Worm (Caenorhabditis elegans): ENCODE results near the gene col-87.

DNA sequence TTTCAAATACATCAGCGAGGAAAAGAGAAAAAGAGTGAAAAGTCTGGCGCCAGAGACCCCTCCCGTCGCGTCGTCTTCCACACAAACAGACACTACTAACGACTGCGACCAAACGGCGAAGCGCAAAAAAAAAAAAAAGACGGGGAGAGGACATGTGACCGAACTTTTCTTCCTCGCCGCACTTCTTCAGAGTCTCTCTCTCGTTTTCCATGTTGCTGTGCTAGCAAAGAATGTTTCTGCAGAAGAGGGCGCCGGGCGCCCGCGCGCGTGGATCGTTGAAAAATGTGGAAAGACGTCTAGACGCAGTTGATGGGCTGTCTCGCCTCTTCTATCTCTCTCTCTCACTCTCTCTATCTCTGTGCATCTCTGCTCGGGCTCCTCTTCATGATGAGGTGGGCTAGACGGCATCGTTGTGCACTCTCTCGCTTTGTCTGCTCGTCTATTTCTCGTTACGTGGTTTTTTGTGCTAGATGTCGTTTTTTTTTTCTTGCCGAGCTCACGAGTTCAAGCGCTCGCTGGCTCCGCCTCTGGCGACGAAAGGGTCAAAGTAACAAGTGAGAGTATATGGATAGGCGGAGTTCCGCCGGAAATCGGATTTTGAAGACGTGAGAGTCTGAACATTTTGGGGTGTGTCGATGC lies 54.2 kb downstream of the col-87 start:
- TF ChIP-seq pbrm-1 (GFP tag; IDR thresholded peaks at IDR 0.05): peak; percentile 77
- TF ChIP-seq nhr-90 (tag; optimal IDR thresholded peaks at IDR 0.05): peak; percentile 74
- TF ChIP-seq F22D6.2 (tag; optimal IDR thresholded peaks at IDR 0.05): peak; percentile 76
- TF ChIP-seq pha-4 (tag; optimal IDR thresholded peaks at IDR 0.05): peak; percentile 33
- TF ChIP-seq dpl-1 (GFP tag; optimal IDR thresholded peaks at IDR 0.05): no peak
- TF ChIP-seq Y95B8A.8 (GFP tag; IDR thresholded peaks at IDR 0.05): no peak
- no peak for TF ChIP-seq cebp-2 (GFP tag; IDR thresholded peaks at IDR 0.05)
- 0 out of 2 replicates have a peak, but pooled peaks have one; percentile 74 for TF ChIP-seq egl-18 (GFP tag; IDR thresholded peaks at IDR 0.05)
- TF ChIP-seq ceh-58 (GFP tag; IDR thresholded peaks at IDR 0.05): no peak
- no peak for TF ChIP-seq unc-62 (GFP tag; optimal IDR thresholded peaks at IDR 0.05)
